Worm (Caenorhabditis elegans): Measurements from ENCODE around the gene clec-202.

DNA sequence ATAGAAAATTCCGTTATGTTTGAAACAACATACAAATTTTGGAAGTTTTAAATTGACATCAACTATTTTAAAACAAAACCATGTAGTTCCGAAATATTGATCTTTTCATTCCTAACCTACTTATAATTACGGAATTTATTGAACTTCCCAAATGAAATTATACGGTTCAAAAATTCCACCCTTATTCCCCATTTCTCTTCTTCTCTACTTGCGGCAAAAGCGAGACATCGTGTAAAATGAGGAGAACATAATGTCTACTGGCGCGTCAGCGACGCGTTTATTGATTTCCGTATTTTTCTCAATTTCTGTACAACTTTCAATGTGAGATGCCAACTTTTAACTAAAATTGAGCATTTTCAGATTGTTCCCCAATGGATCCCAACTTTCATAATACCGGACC lies 32.4 kb upstream of the clec-202 start, which contains the start of gene ceh-88:
- TF ChIP-seq ref-1 (GFP tag; conservative IDR thresholded peaks at IDR 0.05) (no peak), flt-1 (GFP tag; IDR thresholded peaks at IDR 0.05) (no peak), med-1 (GFP tag; optimal IDR thresholded peaks at IDR 0.05; ENCODE audit: insufficient read depth) (no peak), tab-1 (GFP tag; IDR thresholded peaks at IDR 0.05) (no peak), ztf-29 (GFP tag; IDR thresholded peaks at IDR 0.05) (no peak), cog-1 (tag; optimal IDR thresholded peaks at IDR 0.05) (no peak)
